Worm (Caenorhabditis elegans) whole organism, L2 larva: ENCODE measurements around the gene Y116A8C.37.
"Not testable (repeated sequence)": the region's sequence is repeated elsewhere in the genome, so short reads cannot be mapped to it uniquely, and the experiment has no call there.

Source experiments
- R02D3.7 ChIP-seq: fragments of 150-350 bp; optimal IDR thresholded peaks from 2 replicates; lab custom pipeline; 2014; ENCODE audit warnings: missing biosample characterization, missing genetic modification characterization
- Y55F3AM.14 ChIP-seq: fragments of 200-800 bp; sonication (Bioruptor generic); optimal IDR thresholded peaks from 2 replicates; lab custom pipeline; 2018; ENCODE audit warnings: mild to moderate bottlenecking, missing genetic modification characterization, missing compliant biosample characterization
- alr-1 ChIP-seq: fragments of 150-350 bp; optimal IDR thresholded peaks from 2 replicates; lab custom pipeline; 2014; ENCODE audit warnings: missing biosample characterization, missing genetic modification characterization
- aly-2 ChIP-seq: fragments of 150-350 bp; optimal IDR thresholded peaks from 2 replicates; lab custom pipeline; 2014; ENCODE audit warnings: missing biosample characterization, missing genetic modification characterization
- ama-1 ChIP-seq: fragments of 150-350 bp; optimal IDR thresholded peaks from 2 replicates; lab custom pipeline; 2018; ENCODE audit warnings: inconsistent platforms
- blmp-1 ChIP-seq: sonication (generic microtip); optimal IDR thresholded peaks from 2 replicates; lab custom pipeline; 2017; ENCODE audit warnings: missing genetic modification characterization, mild to moderate bottlenecking, missing compliant biosample characterization, antibody characterized with exemption, moderate library complexity; ENCODE audit not compliant: insufficient read depth
- ceh-16 ChIP-seq: fragments of 150-350 bp; optimal IDR thresholded peaks from 2 replicates; lab custom pipeline; 2014; ENCODE audit warnings: missing biosample characterization, missing genetic modification characterization
- dmd-4 ChIP-seq: sonication (generic microtip); optimal IDR thresholded peaks from 2 replicates; lab custom pipeline; 2017; ENCODE audit warnings: missing biosample characterization, missing genetic modification characterization
- elt-1 ChIP-seq: fragments of 150-350 bp; optimal IDR thresholded peaks from 2 replicates; lab custom pipeline; 2014; ENCODE audit warnings: missing biosample characterization, missing genetic modification characterization
- elt-3 ChIP-seq: sonication (generic microtip); optimal IDR thresholded peaks from 2 replicates; lab custom pipeline; 2017; ENCODE audit warnings: missing biosample characterization, missing genetic modification characterization
- fos-1 ChIP-seq: fragments of 150-350 bp; optimal IDR thresholded peaks from 2 replicates; lab custom pipeline; 2014; ENCODE audit warnings: missing biosample characterization, missing genetic modification characterization
- gmeb-1 ChIP-seq: fragments of 150-350 bp; optimal IDR thresholded peaks from 2 replicates; lab custom pipeline; 2014; ENCODE audit warnings: missing biosample characterization, missing genetic modification characterization
- lin-11 ChIP-seq: fragments of 150-350 bp; sonication (generic microtip); optimal IDR thresholded peaks from 2 replicates; lab custom pipeline; 2014; ENCODE audit warnings: missing biosample characterization, missing genetic modification characterization, inconsistent platforms, mixed read lengths
- lin-39 ChIP-seq: fragments of 150-350 bp; optimal IDR thresholded peaks from 2 replicates; lab custom pipeline; 2014; ENCODE audit warnings: missing biosample characterization, missing genetic modification reagents, missing genetic modification characterization
- lsy-2 ChIP-seq, 2 experiments: fragments of 150-350 bp in 1 of 2; sonication (generic microtip) in 1 of 2; optimal IDR thresholded peaks; 2 replicates each; lab custom pipeline; 2014 to 2017; ENCODE audit warnings: missing biosample characterization in 2 of 2, missing genetic modification characterization in 2 of 2
- mab-5 ChIP-seq: fragments of 150-350 bp; optimal IDR thresholded peaks from 2 replicates; lab custom pipeline; 2014; ENCODE audit warnings: missing biosample characterization, missing genetic modification characterization
- mdl-1 ChIP-seq, 2 experiments: fragments of 150-350 bp in 1 of 2; sonication (generic microtip) in 1 of 2; optimal IDR thresholded peaks; 2 replicates each; lab custom pipeline; 2017; ENCODE audit warnings: missing biosample characterization in 2 of 2, missing genetic modification characterization in 2 of 2
- nhr-10 ChIP-seq: sonication (generic microtip); optimal IDR thresholded peaks from 2 replicates; lab custom pipeline; 2017; ENCODE audit warnings: missing biosample characterization, missing genetic modification characterization
- nhr-11 ChIP-seq: fragments of 150-350 bp; optimal IDR thresholded peaks from 2 replicates; lab custom pipeline; 2014; ENCODE audit warnings: missing biosample characterization, missing genetic modification characterization
- nhr-129 ChIP-seq: fragments of 150-350 bp; optimal IDR thresholded peaks from 2 replicates; lab custom pipeline; 2014; ENCODE audit warnings: missing biosample characterization, missing genetic modification characterization
- nhr-23 ChIP-seq: fragments of 150-350 bp; optimal IDR thresholded peaks from 2 replicates; lab custom pipeline; 2014; ENCODE audit warnings: missing biosample characterization, missing genetic modification reagents, missing genetic modification characterization
- nhr-237 ChIP-seq: fragments of 150-350 bp; optimal IDR thresholded peaks from 2 replicates; lab custom pipeline; 2014; ENCODE audit warnings: missing biosample characterization, missing genetic modification characterization
- nhr-6 ChIP-seq: fragments of 150-350 bp; optimal IDR thresholded peaks from 2 replicates; lab custom pipeline; 2014; ENCODE audit warnings: missing biosample characterization, missing genetic modification characterization
- nhr-77 ChIP-seq: fragments of 150-350 bp; optimal IDR thresholded peaks from 2 replicates; lab custom pipeline; 2014; ENCODE audit warnings: missing biosample characterization, missing genetic modification characterization
- sem-4 ChIP-seq: fragments of 150-350 bp; optimal IDR thresholded peaks from 2 replicates; lab custom pipeline; 2014; ENCODE audit warnings: missing biosample characterization, missing genetic modification reagents, missing genetic modification characterization
- skn-1 ChIP-seq: sonication (generic microtip); optimal IDR thresholded peaks from 2 replicates; lab custom pipeline; 2017; ENCODE audit warnings: missing biosample characterization, missing genetic modification characterization
- sma-3 ChIP-seq: sonication (generic microtip); optimal IDR thresholded peaks from 2 replicates; lab custom pipeline; 2016; ENCODE audit warnings: missing genetic modification reagents, missing genetic modification characterization, missing compliant biosample characterization
- sma-9 ChIP-seq, 2 experiments: fragments of 150-350 bp in 1 of 2; sonication (generic microtip) in 1 of 2; optimal IDR thresholded peaks; 2 replicates each; lab custom pipeline; 2014 to 2016; ENCODE audit warnings: missing genetic modification characterization in 2 of 2, mild to moderate bottlenecking in 1 of 2, missing biosample characterization in 1 of 2, missing compliant biosample characterization in 1 of 2, missing genetic modification reagents in 1 of 2, moderate library complexity in 1 of 2
- unc-39 ChIP-seq: fragments of 150-350 bp; optimal IDR thresholded peaks from 2 replicates; lab custom pipeline; 2014; ENCODE audit warnings: missing biosample characterization, missing genetic modification characterization
- unc-55 ChIP-seq: fragments of 150-350 bp; sonication (generic microtip); optimal IDR thresholded peaks from 3 replicates; lab custom pipeline; 2014; ENCODE audit warnings: missing biosample characterization, missing genetic modification reagents, missing genetic modification characterization
- unc-62 ChIP-seq: fragments of 150-350 bp; optimal IDR thresholded peaks from 2 replicates; lab custom pipeline; 2014; ENCODE audit warnings: missing biosample characterization, missing genetic modification reagents, missing genetic modification characterization
- ztf-4 ChIP-seq: fragments of 150-350 bp; optimal IDR thresholded peaks from 2 replicates; lab custom pipeline; 2014; ENCODE audit warnings: missing biosample characterization, missing genetic modification characterization

The Y116A8C.37 gene

ce11 chrIV:17166974-17167373, 36.0 kb upstream of the Y116A8C.37 start, which contains the start of gene skr-12:
TSS of gene skr-12 (plus strand) at chrIV:17167274.
- TF ChIP-seq alr-1 (tag; lab: Kevin White, UChicago) (no peak), blmp-1 (tag; lab: Kevin White, UChicago) (no peak), unc-39 (tag; lab: Kevin White, UChicago) (no peak), mdl-1 (tag; optimal IDR thresholded peaks at IDR 0.05; lab: Kevin White, UChicago) (no peak), skn-1 (tag; lab: Kevin White, UChicago) (no peak), dmd-4 (no peak), aly-2 (tag; lab: Kevin White, UChicago) (no peak), sma-3 (GFP tag; lab: Kevin White, UChicago) (no peak), R02D3.7 (no peak)

ce11 chrIV:17165734-17166133, 34.8 kb upstream of the Y116A8C.37 start, which contains the start of gene skr-8:
TSS of gene skr-8 (minus strand) at chrIV:17165834.
- TF ChIP-seq ama-1 (lab: Kevin White, UChicago); gmeb-1; alr-1 (tag; lab: Kevin White, UChicago): not testable (repeated sequence)

ce11 chrIV:17163273-17163672, 32.3 kb upstream of the Y116A8C.37 start, which contains the start of gene skr-9:
TSS of gene skr-9 (plus strand) at chrIV:17163573.
- TF ChIP-seq sma-9 (GFP tag; optimal IDR thresholded peaks at IDR 0.05; lab: Kevin White, UChicago); sma-9 (tag; optimal IDR thresholded peaks at IDR 0.05; lab: Kevin White, UChicago); nhr-6 (tag; lab: Kevin White, UChicago); ceh-16 (tag; lab: Kevin White, UChicago): not testable (repeated sequence)

- TF ChIP-seq unc-39 (tag; lab: Kevin White, UChicago), result no peak
- TF ChIP-seq nhr-129 (tag; lab: Kevin White, UChicago), result no peak
- no peak for TF ChIP-seq unc-62 (GFP tag; lab: Kevin White, UChicago)
- TF ChIP-seq unc-55 (GFP tag; lab: Kevin White, UChicago), result no peak
- TF ChIP-seq nhr-23 (tag; lab: Kevin White, UChicago), result no peak
- no peak for TF ChIP-seq Y55F3AM.14 (GFP tag; lab: Kevin White, UChicago)
- TF ChIP-seq sem-4 (tag; lab: Kevin White, UChicago), result no peak
- no peak for TF ChIP-seq lin-11 (tag; lab: Kevin White, UChicago)
- TF ChIP-seq nhr-237 (tag; lab: Kevin White, UChicago), result no peak
- TF ChIP-seq fos-1, result no peak
- TF ChIP-seq mab-5 (tag; lab: Kevin White, UChicago), result no peak
- no peak for TF ChIP-seq alr-1 (tag; lab: Kevin White, UChicago)
- TF ChIP-seq nhr-11 (tag; lab: Kevin White, UChicago), result no peak
- TF ChIP-seq lsy-2 (tag; optimal IDR thresholded peaks at IDR 0.05; lab: Kevin White, UChicago), result no peak
- no peak for TF ChIP-seq elt-3 (tag; lab: Kevin White, UChicago)
- TF ChIP-seq nhr-10 (tag; lab: Kevin White, UChicago), result no peak
- TF ChIP-seq skn-1 (tag; lab: Kevin White, UChicago), result no peak
Measured at ce11 chrIV:17162515-17162914, 31.6 kb upstream of the Y116A8C.37 start, which contains the start of gene skr-13. TSS of gene skr-13 (minus strand) at chrIV:17162615.

- TF ChIP-seq elt-1 (tag; lab: Kevin White, UChicago) (no peak), lin-11 (tag; lab: Kevin White, UChicago) (no peak), elt-3 (tag; lab: Kevin White, UChicago) (no peak), Y55F3AM.14 (GFP tag; lab: Kevin White, UChicago) (no peak), lin-39 (tag; lab: Kevin White, UChicago) (no peak), blmp-1 (tag; lab: Kevin White, UChicago) (no peak), nhr-23 (tag; lab: Kevin White, UChicago) (no peak), nhr-77 (tag; lab: Kevin White, UChicago) (no peak), nhr-11 (tag; lab: Kevin White, UChicago) (no peak), ztf-4 (tag; lab: Kevin White, UChicago) (no peak), nhr-237 (tag; lab: Kevin White, UChicago) (no peak)
Measured at ce11 chrIV:17153002-17153401, 22.1 kb upstream of the Y116A8C.37 start.
